Fruit fly (Drosophila melanogaster): ENCODE data around the gene CG45065.

CG45065 gene

DNA sequence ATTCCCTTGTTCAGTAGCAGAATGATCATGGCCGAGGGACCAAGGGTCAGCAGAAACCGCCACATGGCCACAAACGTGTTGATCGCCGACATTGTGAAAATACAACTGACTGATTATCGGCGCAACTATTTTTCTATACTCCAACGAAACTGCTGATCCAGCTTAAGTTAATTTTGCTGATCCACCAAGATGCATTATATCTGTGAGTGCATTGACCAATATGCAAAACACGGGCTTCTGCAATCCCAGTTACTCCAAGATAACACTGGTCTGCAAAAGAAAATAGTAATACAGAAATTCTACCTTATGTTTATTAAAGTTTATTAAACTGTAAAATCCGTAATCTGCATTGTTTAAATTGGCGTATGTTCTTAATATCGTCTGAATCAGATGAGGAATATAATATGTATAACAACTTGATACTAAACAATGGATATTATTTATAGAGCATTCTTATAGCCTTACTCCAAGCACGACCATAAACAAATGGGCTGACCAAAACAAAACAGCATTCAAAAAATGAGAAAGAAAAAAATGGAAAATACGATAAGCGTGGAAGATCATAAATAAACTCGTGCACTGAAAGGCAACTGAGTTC lies 31.4 kb upstream of the CG45065 start, which contains the start of gene CG12398:
Gene CG12398 (minus strand): TSS at position 107 of the 598 bp plus-strand sequence.
- TF ChIP-seq CG5204 (GFP tag; optimal IDR thresholded peaks at IDR 0.05) (no peak), Hr96 (GFP tag; optimal IDR thresholded peaks at IDR 0.05) (no peak), CG1620 (GFP tag; optimal IDR thresholded peaks at IDR 0.05) (no peak), cnc (optimal IDR thresholded peaks at IDR 0.05) (no peak), Crg-1 (GFP tag; optimal IDR thresholded peaks at IDR 0.05) (no peak), kay (GFP tag; ENCODE audit: borderline replicate concordance) (no peak), toe (GFP tag; optimal IDR thresholded peaks at IDR 0.05) (no peak), tj (GFP tag; optimal IDR thresholded peaks at IDR 0.05) (peak; percentile 94), cic (GFP tag; optimal IDR thresholded peaks at IDR 0.05) (no peak), ovo (GFP tag; optimal IDR thresholded peaks at IDR 0.05) (no peak), CG33017 (tag; optimal IDR thresholded peaks at IDR 0.05) (no peak), CG11617 (GFP tag; optimal IDR thresholded peaks at IDR 0.05) (no peak), CG7101 (tag; optimal IDR thresholded peaks at IDR 0.05) (no peak), Clk (GFP tag; optimal IDR thresholded peaks at IDR 0.05) (no peak), CG7045 (GFP tag; optimal IDR thresholded peaks at IDR 0.05) (no peak), bab1 (GFP tag; optimal IDR thresholded peaks at IDR 0.05) (peak; percentile 44), CG12768 (GFP tag; optimal IDR thresholded peaks at IDR 0.05) (no peak), CG14711 (tag; optimal IDR thresholded peaks at IDR 0.05) (no peak)

DNA sequence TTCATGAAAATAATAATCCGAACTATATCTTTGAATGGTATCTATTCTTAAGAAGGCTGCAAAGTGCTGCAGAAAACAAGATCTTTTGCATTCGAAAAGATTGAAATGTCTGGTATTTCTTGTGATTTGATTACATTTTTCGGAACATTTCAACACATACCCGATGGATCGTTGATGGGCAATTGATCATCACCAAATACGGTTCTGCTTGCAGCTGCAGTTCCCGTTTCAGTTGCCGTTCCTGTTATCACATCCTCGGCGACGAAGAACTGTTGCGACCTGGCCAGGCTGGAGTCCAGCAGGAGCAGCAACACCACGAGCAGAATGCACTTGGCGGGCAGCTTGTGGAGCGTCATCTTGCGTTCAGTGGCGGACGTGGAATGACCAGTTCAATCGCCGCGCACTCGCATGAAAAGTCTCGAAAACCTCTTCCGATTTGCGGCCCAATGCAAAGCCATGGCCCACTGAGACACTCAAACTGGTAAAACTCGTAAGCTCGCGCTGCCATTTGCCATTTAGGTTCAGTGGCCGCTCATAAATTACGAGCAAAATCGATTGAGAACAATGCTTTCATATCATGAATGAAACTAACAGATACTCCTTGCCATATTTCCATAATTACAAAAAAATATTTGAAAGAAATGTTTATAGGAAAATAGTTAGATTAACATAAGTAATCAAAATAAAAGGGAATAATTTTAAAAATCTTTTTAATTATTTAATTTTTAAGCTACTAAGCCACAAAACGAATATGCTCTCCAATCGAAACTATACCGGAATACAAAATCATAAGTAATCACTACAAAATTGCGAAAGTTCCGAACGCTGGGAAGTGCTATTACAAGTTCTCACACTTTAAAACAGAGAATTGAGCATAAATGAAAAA lies 28.3 kb upstream of the CG45065 start, which contains the start of gene CG14406:
Gene CG14406 (minus strand): TSS at position 382 of the 886 bp plus-strand sequence.
- TF ChIP-seq pad (GFP tag; optimal IDR thresholded peaks at IDR 0.05) (no peak), Hr96 (GFP tag; optimal IDR thresholded peaks at IDR 0.05) (no peak), CG7045 (GFP tag; optimal IDR thresholded peaks at IDR 0.05) (no peak), kay (GFP tag; ENCODE audit: borderline replicate concordance) (no peak), Mnt (GFP tag; optimal IDR thresholded peaks at IDR 0.05) (no peak), CG1620 (GFP tag; optimal IDR thresholded peaks at IDR 0.05) (no peak), tj (GFP tag; optimal IDR thresholded peaks at IDR 0.05) (no peak), CG12768 (GFP tag; optimal IDR thresholded peaks at IDR 0.05) (no peak), CG11617 (GFP tag; optimal IDR thresholded peaks at IDR 0.05) (no peak), CG33017 (tag; optimal IDR thresholded peaks at IDR 0.05) (no peak), toe (GFP tag; optimal IDR thresholded peaks at IDR 0.05) (no peak), cnc (optimal IDR thresholded peaks at IDR 0.05) (no peak), ovo (GFP tag; optimal IDR thresholded peaks at IDR 0.05) (no peak), Crg-1 (GFP tag; optimal IDR thresholded peaks at IDR 0.05) (no peak), bab1 (GFP tag; optimal IDR thresholded peaks at IDR 0.05) (no peak)

DNA sequence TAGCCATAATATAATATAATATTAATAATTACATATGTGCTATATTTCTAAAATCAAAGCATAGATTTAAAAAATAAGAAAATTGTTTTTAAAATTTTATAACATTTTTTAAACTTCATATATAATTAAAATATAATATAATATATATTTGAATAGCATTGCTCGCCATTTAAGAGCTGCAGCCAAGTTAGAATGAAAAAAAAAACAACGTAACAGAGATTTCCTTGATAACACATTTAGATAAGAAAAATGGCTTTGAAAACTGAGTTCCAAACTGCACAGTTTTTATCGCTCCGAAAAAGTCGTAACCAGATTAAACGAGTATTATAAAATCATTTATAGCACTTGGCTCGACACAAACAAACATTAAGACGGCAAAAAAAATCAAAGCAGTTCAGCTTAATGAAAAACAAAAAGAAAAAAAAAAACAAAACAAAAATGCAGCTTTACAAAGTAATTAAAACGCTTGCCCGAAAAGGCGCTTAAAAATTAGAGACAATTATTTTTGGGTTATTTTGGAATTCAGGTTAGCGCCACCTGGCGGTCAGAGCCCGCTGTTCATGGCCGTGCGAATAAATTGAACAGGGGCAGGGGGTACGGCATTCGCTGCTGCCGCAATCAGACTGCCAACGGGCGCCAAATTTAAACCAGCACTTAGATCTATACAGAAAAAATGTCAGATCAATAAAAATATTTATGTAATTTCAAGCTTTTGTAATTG lies 27.4 kb upstream of the CG45065 start, which contains the start of gene fiz:
Gene fiz (minus strand): TSS at position 51 of the 721 bp plus-strand sequence.
- no peak for TF ChIP-seq tj (GFP tag; optimal IDR thresholded peaks at IDR 0.05)

DNA sequence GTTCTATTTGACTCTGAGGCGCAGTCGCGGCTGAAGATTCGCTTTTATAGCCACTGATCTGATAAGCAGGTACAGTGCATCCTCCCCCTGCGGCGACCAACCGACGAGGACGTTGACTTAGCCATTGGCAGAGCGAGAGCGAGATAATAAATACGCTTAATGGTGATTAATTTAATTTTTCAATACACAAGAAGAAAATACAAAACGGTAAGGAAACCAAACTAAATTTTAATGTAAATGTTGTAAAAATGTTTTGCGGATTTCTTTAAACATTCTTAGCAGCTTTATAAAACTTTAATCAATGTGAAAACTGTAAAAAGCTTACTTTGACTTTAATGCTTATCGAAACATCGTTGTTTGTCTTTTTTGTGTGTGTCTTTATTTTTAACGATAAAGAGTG lies 26.7 kb upstream of the CG45065 start:
- TF ChIP-seq CG12768 (GFP tag; optimal IDR thresholded peaks at IDR 0.05) (no peak), cnc (optimal IDR thresholded peaks at IDR 0.05) (no peak), CG33017 (tag; optimal IDR thresholded peaks at IDR 0.05) (peak; percentile 47), CG14711 (tag; optimal IDR thresholded peaks at IDR 0.05) (peak; percentile 15), Clk (GFP tag; optimal IDR thresholded peaks at IDR 0.05) (no peak), CG5204 (GFP tag; optimal IDR thresholded peaks at IDR 0.05) (peak; percentile 21), CG7101 (tag; optimal IDR thresholded peaks at IDR 0.05) (peak; percentile 56), Mnt (GFP tag; optimal IDR thresholded peaks at IDR 0.05) (peak; percentile 1), bab1 (GFP tag; optimal IDR thresholded peaks at IDR 0.05) (no peak), CG1620 (GFP tag; optimal IDR thresholded peaks at IDR 0.05) (no peak), CG11617 (GFP tag; optimal IDR thresholded peaks at IDR 0.05) (no peak), cic (GFP tag; optimal IDR thresholded peaks at IDR 0.05) (no peak), kay (GFP tag; ENCODE audit: borderline replicate concordance) (peak; percentile 5)

DNA sequence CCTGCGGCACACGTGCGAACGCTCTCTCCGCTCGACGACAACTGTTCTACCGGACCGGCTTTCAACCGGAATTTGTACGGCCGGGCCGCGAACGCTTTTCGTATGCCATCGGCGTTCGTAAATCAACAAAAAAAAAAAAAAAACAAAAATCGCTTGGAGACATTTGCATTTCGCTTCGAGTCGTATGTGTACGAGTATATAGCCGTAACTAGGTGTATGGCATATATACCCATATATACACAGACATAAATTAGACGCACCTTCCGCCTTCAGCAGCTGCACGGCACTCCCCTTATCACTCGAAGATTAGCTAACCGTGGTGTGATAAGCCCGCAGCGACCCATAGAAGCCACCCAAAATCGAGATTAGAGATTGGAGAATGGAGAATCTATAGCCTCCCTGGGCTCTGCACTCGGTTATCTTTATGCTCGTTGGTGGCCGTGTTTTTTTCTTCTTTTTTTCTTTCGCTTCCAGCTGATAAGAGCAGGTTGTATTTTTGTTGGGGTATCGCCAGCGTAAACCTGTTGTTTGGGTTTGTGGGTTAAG lies 23.2 kb upstream of the CG45065 start, which contains the start of gene CG9512:
Gene CG9512 (minus strand): TSS at position 51 of the 546 bp plus-strand sequence.
- TF ChIP-seq CG7045 (GFP tag; optimal IDR thresholded peaks at IDR 0.05) (no peak), ovo (GFP tag; optimal IDR thresholded peaks at IDR 0.05) (peak; percentile 11), Mnt (GFP tag; optimal IDR thresholded peaks at IDR 0.05) (peak; percentile 1), kay (GFP tag; ENCODE audit: borderline replicate concordance) (peak; percentile 1), Hr96 (GFP tag; optimal IDR thresholded peaks at IDR 0.05) (peak; percentile 25), bab1 (GFP tag; optimal IDR thresholded peaks at IDR 0.05) (no peak), tj (GFP tag; optimal IDR thresholded peaks at IDR 0.05) (no peak)
